Worm (Caenorhabditis elegans) whole organism, L4 larva: Measurements from ENCODE around the gene asps-1.

Experiments
- F44E2.7 ChIP-seq: fragments of 200-800 bp; sonication (Bioruptor generic); IDR thresholded peaks from 2 replicates; pipeline ENCODE4 v2.1.2; 2022; ENCODE audit warnings: missing genetic modification characterization, missing compliant biosample characterization
- F49E8.2 ChIP-seq: sonication (generic microtip); optimal IDR thresholded peaks from 2 replicates; lab custom pipeline; 2016; ENCODE audit warnings: missing compliant biosample characterization, mild to moderate bottlenecking, missing genetic modification characterization, borderline replicate concordance
- aha-1 ChIP-seq: fragments of 150-350 bp; peaks from one replicate; lab custom pipeline; 2014; ENCODE audit warnings: missing biosample characterization, missing genetic modification characterization
- ceh-20 ChIP-seq: fragments of 200-800 bp; sonication (Bioruptor generic); IDR thresholded peaks from 2 replicates; pipeline ENCODE4 v1.3.6; 2022; ENCODE audit warnings: missing genetic modification reagents, missing genetic modification characterization, missing compliant biosample characterization
- ceh-28 ChIP-seq: fragments of 150-350 bp; optimal IDR thresholded peaks from 2 replicates; lab custom pipeline; 2014; ENCODE audit warnings: missing biosample characterization, missing genetic modification reagents, missing genetic modification characterization
- ceh-32 ChIP-seq: sonication (generic microtip); optimal IDR thresholded peaks from 2 replicates; lab custom pipeline; 2016; ENCODE audit warnings: mild to moderate bottlenecking, missing genetic modification characterization, missing compliant biosample characterization; ENCODE audit not compliant: poor library complexity
- ceh-44 ChIP-seq: fragments of 200-800 bp; sonication (Bioruptor generic); IDR thresholded peaks from 2 replicates; pipeline ENCODE4 v1.3.6; 2022; ENCODE audit warnings: missing genetic modification reagents, missing genetic modification characterization, missing compliant biosample characterization
- ceh-62 ChIP-seq: sonication (generic microtip); optimal IDR thresholded peaks from 2 replicates; lab custom pipeline; 2017; ENCODE audit warnings: missing biosample characterization, missing genetic modification characterization
- ces-1 ChIP-seq: fragments of 150-350 bp; sonication (generic microtip); optimal IDR thresholded peaks from 4 replicates; lab custom pipeline; 2014; ENCODE audit warnings: missing biosample characterization, missing genetic modification reagents, missing genetic modification characterization
- daf-12 ChIP-seq: fragments of 150-350 bp; optimal IDR thresholded peaks from 2 replicates; lab custom pipeline; 2014; ENCODE audit warnings: missing biosample characterization, missing genetic modification reagents, missing genetic modification characterization
- daf-16 ChIP-seq, 3 experiments: sonication (generic microtip); optimal IDR thresholded peaks; 2 replicates each; lab custom pipeline; 2016 to 2017; ENCODE audit warnings: missing genetic modification characterization in 3 of 3, missing genetic modification reagents in 3 of 3, mild to moderate bottlenecking in 2 of 3, missing compliant biosample characterization in 2 of 3, missing biosample characterization in 1 of 3, moderate library complexity in 1 of 3
- daf-19 ChIP-seq: fragments of 200-800 bp; sonication (Bioruptor generic); conservative IDR thresholded peaks from 2 replicates; pipeline ENCODE4 v1.3.6; 2022; ENCODE audit warnings: missing genetic modification characterization, missing compliant biosample characterization
- dmd-6 ChIP-seq: fragments of 200-800 bp; sonication (Bioruptor generic); IDR thresholded peaks from 2 replicates; pipeline ENCODE4 v1.3.6; 2022; ENCODE audit warnings: missing genetic modification reagents, missing genetic modification characterization, missing compliant biosample characterization
- dmd-8 ChIP-seq: fragments of 200-800 bp; sonication (Bioruptor generic); IDR thresholded peaks from 2 replicates; pipeline ENCODE4 v1.3.6; 2022; ENCODE audit warnings: missing genetic modification characterization, missing compliant biosample characterization
- dpl-1 ChIP-seq: fragments of 150-350 bp; optimal IDR thresholded peaks from 2 replicates; lab custom pipeline; 2014; ENCODE audit warnings: missing biosample characterization, missing genetic modification reagents, missing genetic modification characterization
- dve-1 ChIP-seq: sonication (generic microtip); optimal IDR thresholded peaks from 2 replicates; lab custom pipeline; 2017; ENCODE audit warnings: antibody characterized with exemption, mild to moderate bottlenecking, missing genetic modification characterization, missing compliant biosample characterization; ENCODE audit not compliant: insufficient read depth
- egl-43 ChIP-seq: fragments of 200-800 bp; sonication (Bioruptor generic); IDR thresholded peaks from 2 replicates; pipeline ENCODE4 v1.3.6; 2022; ENCODE audit warnings: missing genetic modification reagents, missing genetic modification characterization, missing compliant biosample characterization
- fos-1 ChIP-seq: fragments of 150-350 bp; optimal IDR thresholded peaks from 2 replicates; lab custom pipeline; 2014; ENCODE audit warnings: missing biosample characterization, missing genetic modification characterization
- hif-1 ChIP-seq, 2 experiments: sonication (generic microtip); optimal IDR thresholded peaks; 2 replicates each; lab custom pipeline; 2016 to 2017; ENCODE audit warnings: missing compliant biosample characterization in 2 of 2, missing genetic modification characterization in 2 of 2, missing genetic modification reagents in 2 of 2, missing genotype in 2 of 2, mild to moderate bottlenecking in 1 of 2
- hlh-30 ChIP-seq: sonication (generic microtip); optimal IDR thresholded peaks from 2 replicates; lab custom pipeline; 2017; ENCODE audit warnings: antibody characterized with exemption, mild to moderate bottlenecking, missing genetic modification characterization, missing compliant biosample characterization; ENCODE audit not compliant: insufficient read depth
- hmg-1.1 ChIP-seq: fragments of 200-800 bp; sonication (Bioruptor generic); IDR thresholded peaks from 2 replicates; pipeline ENCODE4 v1.3.6; 2022; ENCODE audit warnings: missing genetic modification reagents, missing genetic modification characterization, missing compliant biosample characterization
- lim-7 ChIP-seq: fragments of 200-800 bp; sonication (Bioruptor generic); IDR thresholded peaks from 2 replicates; pipeline ENCODE4 v1.3.6; 2022; ENCODE audit warnings: missing genetic modification characterization, missing compliant biosample characterization
- lin-15B ChIP-seq: fragments of 150-350 bp; sonication (generic microtip); optimal IDR thresholded peaks from 3 replicates; lab custom pipeline; 2014; ENCODE audit warnings: missing biosample characterization, missing genetic modification characterization
- lin-29 ChIP-seq: fragments of 200-800 bp; sonication (Bioruptor generic); IDR thresholded peaks from 2 replicates; pipeline ENCODE4 v1.3.6; 2022; ENCODE audit warnings: missing genetic modification reagents, missing genetic modification characterization, missing compliant biosample characterization
- lin-38 ChIP-seq: fragments of 200-800 bp; sonication (Bioruptor generic); IDR thresholded peaks from 2 replicates; pipeline ENCODE4 v1.3.6; 2022; ENCODE audit warnings: missing genetic modification reagents, missing genetic modification characterization, missing compliant biosample characterization
- lin-39 ChIP-seq: fragments of 150-350 bp; optimal IDR thresholded peaks from 2 replicates; lab custom pipeline; 2014; ENCODE audit warnings: missing biosample characterization, missing genetic modification reagents, missing genetic modification characterization
- lsy-2 ChIP-seq, 2 experiments: fragments of 150-350 bp in 1 of 2; sonication (generic microtip) in 1 of 2; optimal IDR thresholded peaks; 2 replicates each; lab custom pipeline; 2014 to 2017; ENCODE audit warnings: missing biosample characterization in 2 of 2, missing genetic modification characterization in 2 of 2
- madf-5 ChIP-seq, 2 experiments: fragments of 200-800 bp; sonication (Bioruptor generic); IDR thresholded peaks; 2 replicates each; pipeline ENCODE4 v1.3.6; 2022; ENCODE audit warnings: missing compliant biosample characterization in 2 of 2, missing genetic modification characterization in 2 of 2
- mdl-1 ChIP-seq, 2 experiments: fragments of 150-350 bp in 1 of 2; sonication (generic microtip) in 1 of 2; optimal IDR thresholded peaks; 2 replicates each; lab custom pipeline; 2014 to 2017; ENCODE audit warnings: missing biosample characterization in 2 of 2, missing genetic modification characterization in 2 of 2
- mdt-29 ChIP-seq: fragments of 200-800 bp; sonication (Bioruptor generic); IDR thresholded peaks from 2 replicates; pipeline ENCODE4 v1.3.6; 2022; ENCODE audit warnings: missing genetic modification reagents, missing genetic modification characterization, missing compliant biosample characterization
- mxl-3 ChIP-seq: fragments of 200-800 bp; sonication (Bioruptor generic); optimal IDR thresholded peaks from 2 replicates; lab custom pipeline; 2018; ENCODE audit warnings: mild to moderate bottlenecking, missing genetic modification characterization, missing compliant biosample characterization
- nhr-41 ChIP-seq: fragments of 200-800 bp; sonication (Bioruptor generic); IDR thresholded peaks from 2 replicates; pipeline ENCODE4 v1.3.6; 2022; ENCODE audit warnings: missing genetic modification reagents, missing genetic modification characterization, missing compliant biosample characterization
- nhr-48 ChIP-seq: sonication (generic microtip); optimal IDR thresholded peaks from 2 replicates; lab custom pipeline; 2016; ENCODE audit warnings: mild to moderate bottlenecking, missing genetic modification characterization, missing compliant biosample characterization
- nhr-6 ChIP-seq: fragments of 150-350 bp; optimal IDR thresholded peaks from 2 replicates; lab custom pipeline; 2014; ENCODE audit warnings: missing biosample characterization, missing genetic modification characterization
- nhr-76 ChIP-seq: fragments of 150-350 bp; optimal IDR thresholded peaks from 2 replicates; lab custom pipeline; 2014; ENCODE audit warnings: missing biosample characterization, missing genetic modification characterization
- nhr-77 ChIP-seq: fragments of 150-350 bp; optimal IDR thresholded peaks from 2 replicates; lab custom pipeline; 2014; ENCODE audit warnings: missing biosample characterization, missing genetic modification characterization
- pha-4 ChIP-seq, 2 experiments: fragments of 150-350 bp in 1 of 2; fragments of 200-800 bp in 1 of 2; sonication (Bioruptor generic) in 1 of 2; IDR thresholded peaks in 1 of 2; optimal IDR thresholded peaks in 1 of 2; 2 replicates each; pipeline versions ENCODE4 v1.3.6 to Lab custom; 2014 to 2022; ENCODE audit warnings: missing genetic modification characterization in 2 of 2, missing genetic modification reagents in 2 of 2, missing biosample characterization in 1 of 2, missing compliant biosample characterization in 1 of 2
- saeg-2 ChIP-seq: fragments of 200-800 bp; sonication (Bioruptor generic); IDR thresholded peaks from 2 replicates; pipeline ENCODE4 v1.3.6; 2022; ENCODE audit warnings: missing genetic modification reagents, missing genetic modification characterization, missing compliant biosample characterization
- snpc-4 ChIP-seq: fragments of 150-350 bp; optimal IDR thresholded peaks from 2 replicates; lab custom pipeline; 2014; ENCODE audit warnings: missing biosample characterization, missing genetic modification characterization
- spr-1 ChIP-seq: sonication (generic microtip); optimal IDR thresholded peaks from 2 replicates; lab custom pipeline; 2016; ENCODE audit warnings: mild to moderate bottlenecking, missing genetic modification characterization, missing compliant biosample characterization
- tag-97 ChIP-seq: fragments of 200-800 bp; sonication (Bioruptor generic); IDR thresholded peaks from 2 replicates; pipeline ENCODE4 v1.3.6; 2022; ENCODE audit warnings: missing genetic modification characterization, missing compliant biosample characterization
- unc-62 ChIP-seq, 3 experiments: fragments of 150-350 bp in 1 of 3; sonication (generic microtip); optimal IDR thresholded peaks in 2 of 3; peaks in 1 of 3; 1 replicate in 1 of 3; 2 replicates in 2 of 3; lab custom pipeline; 2014 to 2017; ENCODE audit warnings: missing biosample characterization in 3 of 3, missing genetic modification characterization in 3 of 3, missing genetic modification reagents in 3 of 3, missing genotype in 1 of 3
- vab-7 ChIP-seq: fragments of 200-800 bp; sonication (Bioruptor generic); IDR thresholded peaks from 2 replicates; pipeline ENCODE4 v1.3.6; 2022; ENCODE audit warnings: missing genetic modification reagents, missing genetic modification characterization, missing compliant biosample characterization
- zag-1 ChIP-seq: fragments of 150-350 bp; optimal IDR thresholded peaks from 2 replicates; lab custom pipeline; 2014; ENCODE audit warnings: missing biosample characterization, missing genetic modification characterization
- zfp-3 ChIP-seq: fragments of 200-800 bp; sonication (Bioruptor generic); conservative IDR thresholded peaks from 2 replicates; pipeline ENCODE4 v1.3.6; 2022; ENCODE audit warnings: missing genetic modification reagents, missing genetic modification characterization, missing compliant biosample characterization
- ztf-11 ChIP-seq: fragments of 150-350 bp; optimal IDR thresholded peaks from 2 replicates; lab custom pipeline; 2014; ENCODE audit warnings: missing biosample characterization, missing genetic modification characterization

asps-1 gene

ce11 chrV:10355773-10356335, 38.7 kb upstream of the asps-1 start, which contains the start of gene sluh-7 (continued):
- TF ChIP-seq mdt-29 (GFP tag; lab: Robert Waterston, UW) (no peak), dpl-1 (GFP tag; lab: Kevin White, UChicago) (peak; percentile 94), lin-38 (GFP tag; lab: Robert Waterston, UW) (peak; percentile 78), zag-1 (tag; lab: Kevin White, UChicago) (no peak), hmg-1.1 (0 out of 2 replicates have a peak, but pooled peaks have one; percentile 12), aha-1 (peak; percentile 79), nhr-48 (peak; percentile 6), spr-1 (tag; lab: Kevin White, UChicago) (no peak), nhr-41 (GFP tag; lab: Robert Waterston, UW) (no peak), nhr-6 (tag; lab: Kevin White, UChicago) (peak; percentile 86), lin-15B (tag; lab: Kevin White, UChicago) (peak; percentile 3), ceh-62 (no peak), ceh-44 (GFP tag; lab: Robert Waterston, UW) (no peak)
- TF ChIP-seq, all 104 proteins: peak for 27

ce11 chrV:10352928-10353427, 35.8 kb upstream of the asps-1 start, which contains the start of gene nol-56:
Gene nol-56 (minus strand): TSS chrV:10352978.
- TF ChIP-seq mdl-1 (tag; optimal IDR thresholded peaks at IDR 0.05; lab: Kevin White, UChicago) = peak in 1 of 2 experiments; percentile 36
- TF ChIP-seq lin-39 (tag; lab: Kevin White, UChicago) = no peak
- no peak for TF ChIP-seq madf-5 (GFP tag; IDR thresholded peaks at IDR 0.05; lab: Robert Waterston, UW)
- peak; percentile 10 to 58 for TF ChIP-seq hif-1 (tag; optimal IDR thresholded peaks at IDR 0.05; lab: Kevin White, UChicago)
- TF ChIP-seq ztf-11 (tag; lab: Kevin White, UChicago) = no peak
- TF ChIP-seq nhr-77 (tag; lab: Kevin White, UChicago) = peak; percentile 71
- peak in 1 of 2 experiments; percentile 94 for TF ChIP-seq lsy-2 (tag; optimal IDR thresholded peaks at IDR 0.05; lab: Kevin White, UChicago)
- peak; percentile 82 for TF ChIP-seq dve-1 (tag; lab: Kevin White, UChicago)
- TF ChIP-seq snpc-4 (tag; lab: Kevin White, UChicago) = no peak
- no peak for TF ChIP-seq zag-1 (tag; lab: Kevin White, UChicago)
- peak; percentile 80 for TF ChIP-seq dmd-6 (GFP tag; lab: Robert Waterston, UW)
- no peak for TF ChIP-seq mxl-3 (GFP tag; lab: Kevin White, UChicago)
- no peak for TF ChIP-seq saeg-2 (GFP tag; lab: Robert Waterston, UW)
- TF ChIP-seq F44E2.7 (GFP tag; lab: Robert Waterston, UW) = no peak
- no peak for TF ChIP-seq lin-29
- no peak for TF ChIP-seq zfp-3 (GFP tag; lab: Robert Waterston, UW)
- TF ChIP-seq vab-7 (GFP tag; lab: Robert Waterston, UW) = no peak; the same call in 1 of the 2 replicates
- no peak for TF ChIP-seq nhr-76 (tag; lab: Kevin White, UChicago)
- no peak for TF ChIP-seq daf-12
- TF ChIP-seq nhr-41 (GFP tag; lab: Robert Waterston, UW) = no peak
- no peak for TF ChIP-seq ceh-20 (GFP tag; lab: Robert Waterston, UW)
- TF ChIP-seq daf-19 (GFP tag; lab: Robert Waterston, UW) = no peak
- TF ChIP-seq egl-43 = no peak
- no peak for TF ChIP-seq ceh-28
- peak; percentile 11 for TF ChIP-seq F49E8.2 (tag; lab: Kevin White, UChicago)
- TF ChIP-seq unc-62 (GFP tag; optimal IDR thresholded peaks at IDR 0.05 in 1 of 2; lab: Kevin White, UChicago) = no peak
- no peak for TF ChIP-seq unc-62 (tag; optimal IDR thresholded peaks at IDR 0.05; lab: Kevin White, UChicago)
- TF ChIP-seq fos-1 (tag; lab: Kevin White, UChicago) = no peak
- TF ChIP-seq ces-1 (GFP tag; lab: Kevin White, UChicago) = no peak
- peak; percentile 27 for TF ChIP-seq nhr-48
- TF ChIP-seq daf-16 (GFP tag; optimal IDR thresholded peaks at IDR 0.05; lab: Kevin White, UChicago) = peak in 1 of 2 experiments; percentile 4
- peak; percentile 62 for TF ChIP-seq daf-16 (tag; optimal IDR thresholded peaks at IDR 0.05; lab: Kevin White, UChicago)
- TF ChIP-seq dmd-8 (GFP tag; lab: Robert Waterston, UW) = no peak
- peak; percentile 71 for TF ChIP-seq hlh-30 (tag; lab: Kevin White, UChicago)
- no peak for TF ChIP-seq tag-97 (GFP tag; lab: Robert Waterston, UW)
- TF ChIP-seq lim-7 (GFP tag; lab: Robert Waterston, UW) = no peak
- TF ChIP-seq pha-4 (GFP tag; IDR thresholded peaks at IDR 0.05; lab: Robert Waterston, UW) = peak; percentile 65; the same call in 1 of the 2 replicates
- TF ChIP-seq pha-4 (tag; optimal IDR thresholded peaks at IDR 0.05; lab: Kevin White, UChicago) = peak; percentile 32
- TF ChIP-seq ceh-32 = no peak
